Worm (Caenorhabditis elegans): ENCODE data around the gene C03B1.4.

ce11 chrX:6374451-6374850 is 10.2 kb downstream of the C03B1.4 start, which contains the start of gene C03B1.1:
- TF ChIP-seq W03F9.2 (tag; optimal IDR thresholded peaks at IDR 0.05): no peak
- TF ChIP-seq dao-5 (tag; optimal IDR thresholded peaks at IDR 0.05): no peak
